Fruit fly (Drosophila melanogaster) S2 (cell line): Measurements from ENCODE around the gene Tpst.

Source experiments
- CG8478 ChIP-seq: fragments of >200 bp; optimal IDR thresholded peaks from 2 replicates; lab custom pipeline; 2018
- CTCF ChIP-seq, 2 experiments: fragments of >200 bp; optimal IDR thresholded peaks; 2 replicates each; lab custom pipeline; 2018

DNA sequence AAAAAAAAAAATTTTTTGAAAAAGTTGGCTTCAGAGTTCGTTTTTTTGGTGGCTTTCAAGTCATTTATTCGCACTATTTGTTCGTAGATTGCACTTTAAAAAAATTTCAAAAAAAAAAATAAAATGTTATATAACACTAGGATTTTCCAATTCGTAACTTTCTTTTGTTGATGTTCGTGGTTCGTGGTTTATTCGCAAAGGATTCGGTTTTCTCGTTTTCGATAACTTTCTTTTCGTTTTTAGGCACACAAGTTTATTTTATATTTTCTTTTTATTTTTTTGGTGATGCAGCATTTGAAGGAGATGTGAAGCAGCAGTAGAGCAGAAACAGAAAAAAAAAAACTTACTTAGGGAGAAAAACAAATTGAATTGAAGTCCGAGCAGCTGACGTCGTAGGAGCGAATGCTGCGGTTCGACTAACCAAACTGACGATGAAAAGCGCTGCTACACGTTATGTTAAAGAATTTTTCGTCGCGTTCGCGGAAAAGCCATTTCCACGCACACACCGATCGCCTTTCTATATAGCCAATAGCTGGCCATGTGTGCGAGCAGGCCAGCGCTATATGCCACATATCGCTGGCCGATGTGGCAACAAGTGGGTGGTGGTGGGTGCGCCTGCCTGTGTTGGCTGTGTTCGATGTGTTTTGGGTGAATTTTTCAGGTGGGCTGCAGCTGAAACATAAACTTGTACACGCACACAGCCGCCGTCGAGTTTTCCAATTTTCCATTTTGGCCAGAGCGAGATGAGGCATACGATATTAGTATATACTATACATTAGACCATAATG, 38.6 kb downstream of the Tpst start, which contains the start of gene up:
- TF ChIP-seq CG8478 (lab: Kevin White, UChicago) (no peak), CTCF (optimal IDR thresholded peaks at IDR 0.05; lab: Kevin White, UChicago) (no peak)
